Worm (Caenorhabditis elegans): ENCODE data around the gene srv-25.

The srv-25 gene

ce11 chrIV:6330790-6331189, 27.2 kb upstream of the srv-25 start (continued):
- TF ChIP-seq spr-3 (GFP tag; optimal IDR thresholded peaks at IDR 0.05) (no peak), ZK546.5 (tag; optimal IDR thresholded peaks at IDR 0.05) (no peak), Y48G9A.11 (GFP tag; IDR thresholded peaks at IDR 0.05) (no peak), lin-29 (GFP tag; IDR thresholded peaks at IDR 0.05) (no peak), dmd-6 (GFP tag; IDR thresholded peaks at IDR 0.05) (peak; percentile 81), mxl-2 (GFP tag; conservative IDR thresholded peaks at IDR 0.05) (no peak), F49E8.2 (tag; optimal IDR thresholded peaks at IDR 0.05; ENCODE audit: borderline replicate concordance) (no peak), set-16 (GFP tag; IDR thresholded peaks at IDR 0.05) (no peak), Y75B8A.6 (GFP tag; IDR thresholded peaks at IDR 0.05) (no peak), lin-38 (GFP tag; IDR thresholded peaks at IDR 0.05) (no peak), nhr-111 (GFP tag; optimal IDR thresholded peaks at IDR 0.05) (no peak), skn-1 (tag; optimal IDR thresholded peaks at IDR 0.05) (no peak), hlh-30 (tag; optimal IDR thresholded peaks at IDR 0.05; ENCODE audit: insufficient read depth) (no peak), T20F7.1 (GFP tag; optimal IDR thresholded peaks at IDR 0.05) (peak; percentile 33), tag-97 (GFP tag; IDR thresholded peaks at IDR 0.05) (no peak), lin-13 (GFP tag; optimal IDR thresholded peaks at IDR 0.05) (peak; percentile 40), attf-4 (tag; optimal IDR thresholded peaks at IDR 0.05) (no peak), T26A8.4 (GFP tag; IDR thresholded peaks at IDR 0.05) (no peak; the same call in 1 of the 2 replicates), hmg-1.1 (GFP tag; IDR thresholded peaks at IDR 0.05) (no peak), fos-1 (tag; optimal IDR thresholded peaks at IDR 0.05) (no peak), lim-7 (GFP tag; IDR thresholded peaks at IDR 0.05) (no peak), mxl-3 (GFP tag; optimal IDR thresholded peaks at IDR 0.05) (peak; percentile 47), F26F4.8 (GFP tag; conservative IDR thresholded peaks at IDR 0.05) (no peak)

ce11 chrIV:6329339-6329738, 25.8 kb upstream of the srv-25 start, which contains the start of gene seu-1:
Gene seu-1 (plus strand): TSS chrIV:6329639.
- TF ChIP-seq snpc-1.2 (GFP tag; IDR thresholded peaks at IDR 0.05) (0 out of 2 replicates have a peak, but pooled peaks have one; percentile 7), nhr-111 (GFP tag; optimal IDR thresholded peaks at IDR 0.05) (no peak)

- TF ChIP-seq nhr-41 (GFP tag; IDR thresholded peaks at IDR 0.05) = no peak
- TF ChIP-seq unc-62 (GFP tag; optimal IDR thresholded peaks at IDR 0.05 in 1 of 2) = peak in 1 of 2 experiments; percentile 94
- TF ChIP-seq unc-62 (tag; optimal IDR thresholded peaks at IDR 0.05) = no peak
Measured at ce11 chrIV:6328198-6328597, 24.7 kb upstream of the srv-25 start.

ce11 chrIV:6327363-6328015, 23.9 kb upstream of the srv-25 start:
- TF ChIP-seq Y5F2A.4 (GFP tag; optimal IDR thresholded peaks at IDR 0.05) (no peak), F10B5.3 (tag; optimal IDR thresholded peaks at IDR 0.05) (no peak), attf-4 (tag; optimal IDR thresholded peaks at IDR 0.05) (no peak), lin-39 (tag; optimal IDR thresholded peaks at IDR 0.05) (no peak), T20F7.1 (GFP tag; optimal IDR thresholded peaks at IDR 0.05) (peak; percentile 17), nhr-28 (tag; optimal IDR thresholded peaks at IDR 0.05) (peak; percentile 64), dmd-6 (GFP tag; IDR thresholded peaks at IDR 0.05) (peak; percentile 43; the same call in 1 of the 2 replicates), lir-3 (tag; optimal IDR thresholded peaks at IDR 0.05) (no peak), pqm-1 (tag; optimal IDR thresholded peaks at IDR 0.05) (peak; percentile 40), ceh-20 (GFP tag; IDR thresholded peaks at IDR 0.05) (0 out of 2 replicates have a peak, but pooled peaks have one; percentile 25), ceh-32 (tag; optimal IDR thresholded peaks at IDR 0.05; ENCODE audit: poor library complexity) (no peak), dpl-1 (GFP tag; optimal IDR thresholded peaks at IDR 0.05) (peak; percentile 17), ceh-28 (tag; optimal IDR thresholded peaks at IDR 0.05) (peak; percentile 69), lsy-2 (tag; optimal IDR thresholded peaks at IDR 0.05) (peak in 1 of 2 experiments; percentile 59), nhr-48 (tag; optimal IDR thresholded peaks at IDR 0.05) (peak; percentile 19), hlh-11 (tag; optimal IDR thresholded peaks at IDR 0.05) (peak; percentile 46), zip-11 (GFP tag; IDR thresholded peaks at IDR 0.05) (no peak), gei-8 (GFP tag; optimal IDR thresholded peaks at IDR 0.05) (no peak), aha-1 (tag) (no peak), lin-38 (GFP tag; IDR thresholded peaks at IDR 0.05) (peak; percentile 51), daf-16 (GFP tag; optimal IDR thresholded peaks at IDR 0.05) (no peak), daf-16 (tag; optimal IDR thresholded peaks at IDR 0.05) (peak; percentile 59), dve-1 (tag; optimal IDR thresholded peaks at IDR 0.05; ENCODE audit: insufficient read depth) (peak; percentile 38)

Data from whole organism, L4 larva.